Fruit fly (Drosophila melanogaster) whole organism, adult: Measurements from ENCODE around the gene CG6661.

Experiments used
- CG11617 ChIP-seq: fragments of 200-800 bp; sonication (Bioruptor generic); optimal IDR thresholded peaks from 2 replicates; lab custom pipeline; 2017; ENCODE audit warnings: mild to moderate bottlenecking, missing biosample characterization, missing genetic modification reagents, missing genetic modification characterization
- CG12768 ChIP-seq: fragments of 200-800 bp; sonication (Bioruptor generic); optimal IDR thresholded peaks from 2 replicates; lab custom pipeline; 2017; ENCODE audit warnings: missing biosample characterization, missing genetic modification characterization, mild to moderate bottlenecking, moderate library complexity, missing genetic modification reagents
- CG14711 ChIP-seq: fragments of 200-800 bp; sonication (Bioruptor generic); optimal IDR thresholded peaks from 2 replicates; lab custom pipeline; 2018; ENCODE audit warnings: missing biosample characterization, mild to moderate bottlenecking, missing genetic modification characterization, moderate library complexity
- CG1620 ChIP-seq: fragments of 200-800 bp; sonication (Bioruptor generic); optimal IDR thresholded peaks from 2 replicates; lab custom pipeline; 2016; ENCODE audit warnings: missing biosample characterization, missing genetic modification characterization
- CG33017 ChIP-seq: fragments of 200-800 bp; sonication (Bioruptor generic); optimal IDR thresholded peaks from 2 replicates; lab custom pipeline; 2018; ENCODE audit warnings: missing biosample characterization, mild to moderate bottlenecking, missing genetic modification characterization, moderate library complexity
- CG5204 ChIP-seq: fragments of 200-800 bp; sonication (Bioruptor generic); optimal IDR thresholded peaks from 2 replicates; lab custom pipeline; 2016; ENCODE audit warnings: missing biosample characterization, missing genetic modification characterization
- CG7045 ChIP-seq: fragments of 200-800 bp; sonication (Bioruptor generic); optimal IDR thresholded peaks from 2 replicates; lab custom pipeline; 2017; ENCODE audit warnings: missing biosample characterization, mild to moderate bottlenecking, missing genetic modification characterization
- CG7101 ChIP-seq: fragments of 200-800 bp; sonication (Bioruptor generic); optimal IDR thresholded peaks from 2 replicates; lab custom pipeline; 2018; ENCODE audit warnings: missing biosample characterization, mild to moderate bottlenecking, missing genetic modification characterization, moderate library complexity
- Clk ChIP-seq: fragments of 200-800 bp; sonication (Bioruptor generic); optimal IDR thresholded peaks from 2 replicates; lab custom pipeline; 2017; ENCODE audit warnings: missing biosample characterization, missing genetic modification characterization
- Crg-1 ChIP-seq: fragments of 200-800 bp; sonication (Bioruptor generic); optimal IDR thresholded peaks from 2 replicates; lab custom pipeline; 2016; ENCODE audit warnings: missing biosample characterization, missing genetic modification characterization
- Hr96 ChIP-seq: fragments of 200-800 bp; sonication (Bioruptor generic); optimal IDR thresholded peaks from 2 replicates; lab custom pipeline; 2016; ENCODE audit warnings: missing biosample characterization, missing genetic modification characterization
- Mnt ChIP-seq: fragments of 200-800 bp; sonication (Bioruptor generic); optimal IDR thresholded peaks from 2 replicates; lab custom pipeline; 2016; ENCODE audit warnings: missing biosample characterization, mild to moderate bottlenecking, missing genetic modification characterization
- bab1 ChIP-seq: fragments of 200-800 bp; sonication (Bioruptor generic); optimal IDR thresholded peaks from 3 replicates; lab custom pipeline; 2019; ENCODE audit warnings: missing biosample characterization, mild to moderate bottlenecking, missing genetic modification characterization, moderate library complexity
- cic ChIP-seq: fragments of 200-800 bp; sonication (Bioruptor generic); optimal IDR thresholded peaks from 2 replicates; lab custom pipeline; 2017; ENCODE audit warnings: missing biosample characterization, mild to moderate bottlenecking, missing genetic modification characterization, moderate library complexity
- cnc ChIP-seq, 2 experiments: fragments of >200 bp; optimal IDR thresholded peaks; 2 replicates each; lab custom pipeline; 2017
- kay ChIP-seq: fragments of 200-800 bp; sonication (Bioruptor generic); peaks from one replicate; lab custom pipeline; 2016; ENCODE audit warnings: missing biosample characterization, missing genetic modification characterization, borderline replicate concordance
- ovo ChIP-seq: fragments of 200-800 bp; sonication (Bioruptor generic); optimal IDR thresholded peaks from 2 replicates; lab custom pipeline; 2016; ENCODE audit warnings: missing biosample characterization, missing genetic modification characterization
- pad ChIP-seq: fragments of 200-800 bp; sonication (Bioruptor generic); optimal IDR thresholded peaks from 3 replicates; lab custom pipeline; 2017; ENCODE audit warnings: missing biosample characterization, missing genetic modification characterization, mild to moderate bottlenecking, moderate library complexity, missing genetic modification reagents
- tj ChIP-seq: fragments of 200-800 bp; sonication (Bioruptor generic); optimal IDR thresholded peaks from 3 replicates; lab custom pipeline; 2017; ENCODE audit warnings: missing biosample characterization, mild to moderate bottlenecking, missing genetic modification characterization, moderate library complexity
- toe ChIP-seq: fragments of 200-800 bp; sonication (Bioruptor generic); optimal IDR thresholded peaks from 2 replicates; lab custom pipeline; 2016; ENCODE audit warnings: missing biosample characterization, missing genetic modification characterization

Gene CG6661

DNA sequence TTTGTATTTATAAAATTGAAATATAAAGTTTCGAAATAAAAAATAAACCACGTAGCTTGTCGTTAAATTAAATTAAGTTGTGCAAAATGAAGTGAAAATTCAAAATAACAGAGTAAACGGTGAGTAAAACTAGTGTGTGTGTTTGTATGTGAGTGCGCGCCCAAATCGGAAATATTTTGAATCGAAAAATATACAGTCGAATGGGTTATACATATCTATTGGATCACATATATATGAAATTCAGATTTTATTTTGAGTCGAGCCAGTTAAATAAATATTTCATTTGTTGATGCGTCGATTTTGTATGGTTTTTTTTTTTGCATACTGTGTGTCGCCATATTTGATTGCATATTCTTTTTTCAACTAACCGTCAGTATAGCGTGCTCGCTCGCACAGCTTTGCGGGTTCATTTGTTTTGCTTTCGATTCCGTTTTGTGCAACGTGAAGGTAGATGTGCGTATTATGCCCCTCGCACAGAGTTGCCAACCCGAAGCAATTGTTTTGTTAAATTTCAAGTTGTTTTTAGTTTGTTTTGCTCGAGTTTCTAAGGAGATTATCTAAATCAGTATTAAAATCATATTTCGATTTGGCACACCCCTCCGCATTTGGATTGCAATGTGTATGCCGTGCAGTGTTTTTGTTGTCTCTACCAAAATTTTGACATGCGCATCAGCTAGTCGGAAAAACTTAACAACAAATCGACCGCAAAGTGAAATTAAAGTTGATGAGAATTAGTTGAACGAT, 31.1 kb upstream of the CG6661 start:
- no peak for TF ChIP-seq Clk (GFP tag; lab: Kevin White, UChicago)
- peak; percentile 23 for TF ChIP-seq Mnt
- TF ChIP-seq CG14711 = peak; percentile 93
- peak; percentile 57 for TF ChIP-seq CG11617 (GFP tag; lab: Kevin White, UChicago)
- TF ChIP-seq CG5204 = peak; percentile 23
- peak; percentile 91 for TF ChIP-seq kay (GFP tag; lab: Kevin White, UChicago)
- no peak for TF ChIP-seq Hr96 (GFP tag; lab: Kevin White, UChicago)

DNA sequence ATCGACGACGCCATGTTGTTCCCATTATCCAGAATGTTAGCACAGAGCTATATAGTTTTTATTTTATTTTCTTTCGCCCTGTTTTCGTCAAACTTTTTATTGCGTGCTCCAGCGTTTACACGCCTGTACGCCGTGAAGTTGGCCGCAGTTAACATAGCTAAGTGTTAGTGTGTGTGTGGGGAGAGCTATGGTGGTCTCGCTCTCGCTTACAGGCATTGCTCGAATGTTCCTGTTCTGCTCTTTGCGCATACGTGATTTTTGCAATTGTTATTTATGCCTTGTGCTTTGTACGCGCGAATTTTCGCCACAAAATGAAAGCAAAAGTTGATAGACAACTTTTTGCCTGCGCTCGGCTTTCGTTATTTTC, 30.6 kb upstream of the CG6661 start:
- no peak for TF ChIP-seq Clk (GFP tag; lab: Kevin White, UChicago)
- TF ChIP-seq CG12768 = no peak
- TF ChIP-seq CG14711 = no peak
- peak; percentile 65 for TF ChIP-seq pad
- TF ChIP-seq CG11617 (GFP tag; lab: Kevin White, UChicago) = peak; percentile 23
- TF ChIP-seq cic (GFP tag; lab: Kevin White, UChicago) = peak; percentile 35
- no peak for TF ChIP-seq kay (GFP tag; lab: Kevin White, UChicago)
- TF ChIP-seq Crg-1 = no peak
- TF ChIP-seq tj = peak; percentile 69
- no peak for TF ChIP-seq CG7045 (GFP tag; lab: Kevin White, UChicago)
- TF ChIP-seq ovo = no peak
- TF ChIP-seq toe (GFP tag; lab: Kevin White, UChicago) = no peak
- TF ChIP-seq CG33017 (tag; lab: Kevin White, UChicago) = peak; percentile 41
- no peak for TF ChIP-seq cnc (optimal IDR thresholded peaks at IDR 0.05; lab: Kevin White, UChicago)
- TF ChIP-seq Hr96 (GFP tag; lab: Kevin White, UChicago) = no peak
- TF ChIP-seq bab1 = no peak
- TF ChIP-seq CG1620 = no peak
- TF ChIP-seq CG5204 = no peak
- peak; percentile 19 for TF ChIP-seq Mnt
- TF ChIP-seq CG7101 (tag; lab: Kevin White, UChicago) = peak; percentile 35

DNA sequence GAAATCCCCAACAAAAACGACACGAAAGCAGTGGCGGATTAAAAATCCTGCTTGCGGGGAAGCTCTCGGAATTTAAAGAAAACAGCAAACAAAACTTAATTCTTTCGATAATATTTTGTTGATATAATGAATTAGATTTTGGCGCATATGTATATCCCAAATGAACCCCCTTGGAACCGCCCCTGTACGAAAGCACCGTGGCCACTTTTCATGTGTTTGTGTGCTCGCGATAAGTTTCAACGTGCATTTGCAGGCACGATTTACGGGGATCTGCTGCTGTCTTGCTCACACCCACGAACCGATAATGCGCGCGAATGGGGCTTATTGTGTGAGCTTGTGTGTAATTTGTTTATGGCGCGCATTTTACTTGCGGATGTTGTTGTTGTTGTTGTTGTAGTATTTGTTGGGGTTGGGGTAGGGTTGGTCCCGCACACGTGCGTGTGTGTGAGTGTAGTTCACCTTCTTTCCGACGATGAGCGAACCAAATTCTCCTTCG, 29.6 kb upstream of the CG6661 start:
- TF ChIP-seq kay (GFP tag; lab: Kevin White, UChicago) (peak; percentile 96), Hr96 (GFP tag; lab: Kevin White, UChicago) (peak; percentile 98), CG14711 (peak; percentile 97), CG7101 (tag; lab: Kevin White, UChicago) (peak; percentile 99), toe (GFP tag; lab: Kevin White, UChicago) (peak; percentile 96), pad (peak; percentile 94), bab1 (peak; percentile 94), CG33017 (tag; lab: Kevin White, UChicago) (peak; percentile 99), tj (peak; percentile 90), ovo (peak; percentile 79), CG1620 (peak; percentile 97), Crg-1 (peak; percentile 98), CG11617 (GFP tag; lab: Kevin White, UChicago) (peak; percentile 98), CG5204 (peak; percentile 98), Clk (GFP tag; lab: Kevin White, UChicago) (peak; percentile 96), CG12768 (peak; percentile 99), CG7045 (GFP tag; lab: Kevin White, UChicago) (peak; percentile 98), cnc (optimal IDR thresholded peaks at IDR 0.05; lab: Kevin White, UChicago) (no peak), cic (GFP tag; lab: Kevin White, UChicago) (peak; percentile 99), Mnt (peak; percentile 99)

- peak; percentile 18 for TF ChIP-seq CG33017 (tag; lab: Kevin White, UChicago)
- peak; percentile 32 for TF ChIP-seq CG7101 (tag; lab: Kevin White, UChicago)
- TF ChIP-seq pad = no peak
- TF ChIP-seq Crg-1 = no peak
- peak; percentile 79 for TF ChIP-seq cic (GFP tag; lab: Kevin White, UChicago)
- TF ChIP-seq kay (GFP tag; lab: Kevin White, UChicago) = peak; percentile 89
- TF ChIP-seq CG14711 = no peak
- TF ChIP-seq ovo = no peak
- TF ChIP-seq toe (GFP tag; lab: Kevin White, UChicago) = no peak
- no peak for TF ChIP-seq cnc (optimal IDR thresholded peaks at IDR 0.05; lab: Kevin White, UChicago)
- peak; percentile 57 for TF ChIP-seq Mnt
- TF ChIP-seq Hr96 (GFP tag; lab: Kevin White, UChicago) = no peak
- no peak for TF ChIP-seq CG7045 (GFP tag; lab: Kevin White, UChicago)
- no peak for TF ChIP-seq Clk (GFP tag; lab: Kevin White, UChicago)
- no peak for TF ChIP-seq CG1620
- TF ChIP-seq CG5204 = no peak
- TF ChIP-seq bab1 = no peak
- TF ChIP-seq CG11617 (GFP tag; lab: Kevin White, UChicago) = no peak
- peak; percentile 55 for TF ChIP-seq tj
- TF ChIP-seq CG12768 = peak; percentile 36
Observed at dm6 chr3L:14005627-14006287, 28.8 kb upstream of the CG6661 start.

dm6 chr3L:14006704-14007126, 27.9 kb upstream of the CG6661 start:
- TF ChIP-seq CG5204 (no peak), CG11617 (GFP tag; lab: Kevin White, UChicago) (peak; percentile 14), CG14711 (peak; percentile 21), tj (no peak), Clk (GFP tag; lab: Kevin White, UChicago) (peak; percentile 16), Crg-1 (no peak), CG12768 (peak; percentile 66), Mnt (peak; percentile 47), Hr96 (GFP tag; lab: Kevin White, UChicago) (no peak), ovo (peak; percentile 21), bab1 (peak; percentile 22), cnc (optimal IDR thresholded peaks at IDR 0.05; lab: Kevin White, UChicago) (no peak), CG7101 (tag; lab: Kevin White, UChicago) (peak; percentile 23), CG7045 (GFP tag; lab: Kevin White, UChicago) (peak; percentile 17), kay (GFP tag; lab: Kevin White, UChicago) (no peak), pad (peak; percentile 4), toe (GFP tag; lab: Kevin White, UChicago) (no peak), CG33017 (tag; lab: Kevin White, UChicago) (no peak), CG1620 (no peak), cic (GFP tag; lab: Kevin White, UChicago) (peak; percentile 88)
